Worm (Caenorhabditis elegans): ENCODE data around the gene C18D11.9.

The C18D11.9 gene

DNA sequence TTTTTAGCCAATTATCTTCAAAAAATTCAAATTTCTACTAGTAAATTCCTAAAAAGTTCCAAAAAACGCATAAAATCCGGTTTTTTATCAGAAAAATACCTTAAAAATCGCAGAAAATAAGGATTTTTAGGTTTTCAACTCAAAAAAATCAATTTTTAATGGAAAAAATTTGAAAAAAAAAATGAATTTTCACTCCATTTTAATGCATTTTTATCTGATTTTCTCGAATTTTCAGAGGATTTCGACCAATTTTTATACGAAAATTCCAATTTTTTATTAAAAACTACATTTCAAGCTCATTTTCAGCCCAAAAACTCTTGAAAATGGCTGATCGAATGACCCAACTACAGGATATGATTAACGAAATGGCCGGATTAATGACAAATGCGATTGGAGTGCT lies 31.6 kb upstream of the C18D11.9 start, which contains the start of gene mdt-21:
Gene mdt-21, plus strand, starts transcription at position 301 of the 400 bp plus-strand sequence.
- no peak for TF ChIP-seq madf-2 (tag; optimal IDR thresholded peaks at IDR 0.05)
- no peak for TF ChIP-seq ttx-3 (tag; optimal IDR thresholded peaks at IDR 0.05)
- TF ChIP-seq pax-1 (tag; optimal IDR thresholded peaks at IDR 0.05): no peak
- no peak for TF ChIP-seq T23F11.4 (GFP tag; optimal IDR thresholded peaks at IDR 0.05)
- TF ChIP-seq ahr-1 (tag; optimal IDR thresholded peaks at IDR 0.05): no peak
- no peak for TF ChIP-seq tbx-2 (tag; optimal IDR thresholded peaks at IDR 0.05)
- no peak for TF ChIP-seq K02D7.2 (tag; optimal IDR thresholded peaks at IDR 0.05)
- no peak for TF ChIP-seq unc-55 (GFP tag; optimal IDR thresholded peaks at IDR 0.05)
- TF ChIP-seq hlh-30 (tag; optimal IDR thresholded peaks at IDR 0.05; ENCODE audit: insufficient read depth): no peak
- no peak for TF ChIP-seq ets-4 (tag; optimal IDR thresholded peaks at IDR 0.05)
- TF ChIP-seq sdc-2 (tag; optimal IDR thresholded peaks at IDR 0.05): no peak
- TF ChIP-seq ztf-16 (tag; optimal IDR thresholded peaks at IDR 0.05): no peak
- TF ChIP-seq C08G9.2 (tag; optimal IDR thresholded peaks at IDR 0.05): no peak
- no peak for TF ChIP-seq ceh-31 (tag; optimal IDR thresholded peaks at IDR 0.05)
- no peak for TF ChIP-seq zip-5 (tag; optimal IDR thresholded peaks at IDR 0.05)

DNA sequence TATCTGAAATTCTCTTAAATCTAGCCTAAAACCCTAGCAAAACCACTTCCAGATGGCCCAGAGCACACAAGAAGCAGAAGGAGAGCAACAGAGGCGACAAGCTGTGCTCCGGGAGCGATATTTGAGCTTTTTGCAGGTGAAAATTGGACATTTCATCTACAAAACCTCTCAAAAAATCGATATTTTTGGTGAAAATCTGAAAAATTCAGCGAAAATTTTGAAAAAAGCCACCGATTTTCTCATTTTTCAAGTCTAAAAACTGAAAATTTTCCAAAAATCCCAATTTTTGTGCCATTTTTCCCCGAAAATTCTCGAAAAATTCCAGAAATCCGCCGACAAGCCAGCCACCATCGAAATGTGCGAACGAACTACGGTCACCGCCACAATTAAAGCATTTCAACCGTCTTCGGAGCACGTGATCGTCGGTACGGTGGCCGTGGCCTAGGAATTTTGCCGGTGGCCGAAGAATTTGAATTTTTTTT lies 28.7 kb upstream of the C18D11.9 start, which contains the start of gene C24H11.5:
Gene C24H11.5, plus strand, starts transcription at position 51 of the 482 bp plus-strand sequence.
- no peak for TF ChIP-seq madf-2 (tag; optimal IDR thresholded peaks at IDR 0.05)
- no peak for TF ChIP-seq hlh-8 (tag; optimal IDR thresholded peaks at IDR 0.05)
- TF ChIP-seq ceh-2 (tag; optimal IDR thresholded peaks at IDR 0.05): no peak
- TF ChIP-seq F13H6.1 (tag; optimal IDR thresholded peaks at IDR 0.05): no peak
- no peak for TF ChIP-seq ama-1 (optimal IDR thresholded peaks at IDR 0.05)
- no peak for TF ChIP-seq fkh-6 (tag; optimal IDR thresholded peaks at IDR 0.05)
- TF ChIP-seq fax-1 (tag; optimal IDR thresholded peaks at IDR 0.05): no peak
- TF ChIP-seq K09A11.1 (tag; optimal IDR thresholded peaks at IDR 0.05; ENCODE audit: insufficient read depth): no peak
- no peak for TF ChIP-seq ttx-3 (tag; optimal IDR thresholded peaks at IDR 0.05)
- TF ChIP-seq nfya-1 (tag; optimal IDR thresholded peaks at IDR 0.05): no peak
- TF ChIP-seq ceh-30 (tag; optimal IDR thresholded peaks at IDR 0.05): no peak

DNA sequence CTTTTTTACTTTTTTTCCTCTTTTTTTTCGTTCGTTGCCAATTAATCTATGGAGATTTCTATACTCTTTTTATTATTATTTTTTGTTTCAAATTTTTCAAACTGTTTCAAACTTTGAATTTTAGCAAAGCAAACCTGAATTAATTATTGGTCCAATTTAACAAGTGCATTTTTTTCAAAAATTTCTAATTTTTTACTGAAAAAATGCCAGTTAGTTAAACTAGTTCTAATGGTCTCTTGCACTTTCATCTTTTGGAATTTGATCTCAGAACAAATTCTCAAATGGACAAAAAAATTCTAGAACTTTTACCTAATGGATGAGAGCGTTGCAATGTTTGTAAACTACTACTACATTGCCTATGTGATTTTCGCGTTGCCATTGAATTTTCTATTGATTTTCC lies 27.1 kb upstream of the C18D11.9 start, which contains the start of gene srd-74:
Gene srd-74, plus strand, starts transcription at position 301 of the 400 bp plus-strand sequence.
- TF ChIP-seq ceh-22 (tag; optimal IDR thresholded peaks at IDR 0.05) (no peak), ceh-18 (tag; optimal IDR thresholded peaks at IDR 0.05) (no peak), tbx-2 (tag; optimal IDR thresholded peaks at IDR 0.05) (no peak), odd-2 (tag; optimal IDR thresholded peaks at IDR 0.05) (no peak), lin-11 (tag; optimal IDR thresholded peaks at IDR 0.05) (no peak), ama-1 (optimal IDR thresholded peaks at IDR 0.05) (no peak), zip-5 (tag; optimal IDR thresholded peaks at IDR 0.05) (no peak), che-1 (tag; optimal IDR thresholded peaks at IDR 0.05) (no peak), F13H6.1 (tag; optimal IDR thresholded peaks at IDR 0.05) (no peak), K09A11.1 (tag; optimal IDR thresholded peaks at IDR 0.05; ENCODE audit: insufficient read depth) (no peak), elt-4 (tag; optimal IDR thresholded peaks at IDR 0.05) (no peak), unc-55 (GFP tag; optimal IDR thresholded peaks at IDR 0.05) (no peak), C38D4.7 (GFP tag; optimal IDR thresholded peaks at IDR 0.05) (no peak), fkh-10 (GFP tag; optimal IDR thresholded peaks at IDR 0.05) (no peak), pha-4 (tag; optimal IDR thresholded peaks at IDR 0.05) (no peak), pha-2 (tag; optimal IDR thresholded peaks at IDR 0.05) (no peak), ceh-48 (tag; optimal IDR thresholded peaks at IDR 0.05) (no peak), eyg-1 (tag; optimal IDR thresholded peaks at IDR 0.05) (no peak), elt-2 (tag; optimal IDR thresholded peaks at IDR 0.05) (no peak), ceh-6 (GFP tag; optimal IDR thresholded peaks at IDR 0.05) (no peak)

DNA sequence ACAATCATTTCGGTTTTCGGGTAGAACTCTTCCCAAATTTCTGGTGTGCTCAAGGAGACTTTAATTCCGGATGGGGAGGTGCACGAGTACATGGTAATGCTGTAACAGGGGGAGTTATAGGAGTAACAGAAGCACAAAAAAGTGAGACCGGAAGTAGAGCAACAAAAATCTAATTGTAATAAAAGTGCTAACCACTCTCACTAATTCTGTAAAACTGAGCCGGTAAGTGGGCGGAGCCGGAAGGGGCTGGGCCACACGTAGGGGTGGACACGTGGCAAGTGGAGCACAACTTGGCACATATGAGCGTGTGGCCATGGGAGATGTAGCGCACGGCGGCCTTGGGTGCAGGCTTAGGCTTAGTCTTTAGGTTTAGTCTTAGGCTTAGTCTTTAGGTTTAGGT lies 23.0 kb upstream of the C18D11.9 start, which contains the start of gene tbx-38:
Gene tbx-38, minus strand, starts transcription at position 101 of the 400 bp plus-strand sequence.
- no peak for TF ChIP-seq hlh-6 (tag; optimal IDR thresholded peaks at IDR 0.05)
- no peak for TF ChIP-seq rnt-1 (tag; optimal IDR thresholded peaks at IDR 0.05)
- no peak for TF ChIP-seq ceh-24 (tag; optimal IDR thresholded peaks at IDR 0.05)
- no peak for TF ChIP-seq ceh-22 (tag; optimal IDR thresholded peaks at IDR 0.05)
- TF ChIP-seq fkh-10 (GFP tag; optimal IDR thresholded peaks at IDR 0.05): no peak
- no peak for TF ChIP-seq dve-1 (tag; optimal IDR thresholded peaks at IDR 0.05)
- TF ChIP-seq ceh-34 (tag; optimal IDR thresholded peaks at IDR 0.05): no peak
- no peak for TF ChIP-seq ceh-14 (tag; optimal IDR thresholded peaks at IDR 0.05)
- no peak for TF ChIP-seq ceh-30 (tag; optimal IDR thresholded peaks at IDR 0.05)
- TF ChIP-seq ceh-19 (GFP tag; optimal IDR thresholded peaks at IDR 0.05): no peak
- no peak for TF ChIP-seq ets-4 (tag; optimal IDR thresholded peaks at IDR 0.05)
- no peak for TF ChIP-seq ceh-31 (tag; optimal IDR thresholded peaks at IDR 0.05)
- no peak for TF ChIP-seq odd-2 (tag; optimal IDR thresholded peaks at IDR 0.05)
- no peak for TF ChIP-seq nhr-232 (tag; optimal IDR thresholded peaks at IDR 0.05)
- TF ChIP-seq pha-2 (tag; optimal IDR thresholded peaks at IDR 0.05): no peak
- no peak for TF ChIP-seq ztf-16 (tag; optimal IDR thresholded peaks at IDR 0.05)

All from whole organism, late embryonic.